Fruit fly (Drosophila melanogaster): ENCODE results near the gene TwdlL.
A peak's percentile ranks its signal among the peaks of the same experiment; 100 is the strongest.

TwdlL gene

DNA sequence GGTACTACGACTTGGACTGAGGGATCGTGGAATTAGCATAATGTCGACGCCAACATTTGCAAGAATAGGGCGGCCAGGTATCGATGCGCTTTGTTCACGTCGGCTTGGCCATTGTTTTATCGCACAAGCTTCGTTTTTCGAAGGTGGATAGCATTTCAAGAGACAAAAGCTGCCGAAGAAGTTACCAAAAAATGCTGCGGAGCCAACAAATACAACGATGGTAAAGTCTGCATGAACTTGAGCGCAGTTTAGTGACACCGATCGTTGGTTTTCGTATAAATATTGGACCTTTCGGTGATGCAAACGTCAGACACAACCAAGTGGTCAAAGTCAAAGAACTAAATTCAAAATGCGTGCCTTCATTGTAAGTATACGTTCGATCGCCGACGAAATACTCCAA is 6.6 kb downstream of the TwdlL start, which contains the start of gene TwdlM:
Gene TwdlM, plus strand, starts transcription at position 301 of the 400 bp plus-strand sequence.
- TF ChIP-seq rgr (GFP tag; optimal IDR thresholded peaks at IDR 0.05) = no peak
- TF ChIP-seq dsf (GFP tag; optimal IDR thresholded peaks at IDR 0.05; ENCODE audit: borderline replicate concordance) = no peak

DNA sequence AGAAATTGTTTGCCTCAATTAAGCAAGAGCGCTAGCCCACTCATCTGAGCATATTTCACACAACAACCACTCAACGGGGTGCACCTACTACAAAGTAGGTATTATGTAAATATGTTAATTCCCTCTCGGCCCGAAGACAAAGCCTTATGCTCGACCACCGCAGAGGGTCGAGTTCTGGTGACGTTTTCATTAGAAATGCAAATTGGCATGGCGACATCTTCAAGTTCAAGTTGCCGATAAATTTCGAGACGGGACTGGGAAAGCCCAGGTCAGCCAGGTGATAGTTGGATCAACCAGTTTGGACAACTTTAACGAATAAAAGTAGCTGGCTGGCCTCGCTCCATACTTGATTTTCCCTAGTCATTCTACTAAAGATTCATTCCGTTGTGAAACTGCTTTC is 10.0 kb downstream of the TwdlL start:
- TF ChIP-seq Jra (GFP tag; optimal IDR thresholded peaks at IDR 0.05) = no peak
- TF ChIP-seq GATAd (GFP tag; optimal IDR thresholded peaks at IDR 0.05) = no peak
- TF ChIP-seq Hnf4 (GFP tag; optimal IDR thresholded peaks at IDR 0.05) = no peak
- TF ChIP-seq psq (GFP tag; optimal IDR thresholded peaks at IDR 0.05) = no peak
- TF ChIP-seq h (GFP tag; optimal IDR thresholded peaks at IDR 0.05) = no peak
- no peak for TF ChIP-seq sv (GFP tag; optimal IDR thresholded peaks at IDR 0.05)
- no peak for TF ChIP-seq brk (GFP tag; optimal IDR thresholded peaks at IDR 0.05)
- TF ChIP-seq CrebA (GFP tag; optimal IDR thresholded peaks at IDR 0.05; ENCODE audit: borderline replicate concordance) = no peak
- no peak for TF ChIP-seq Mio (GFP tag; optimal IDR thresholded peaks at IDR 0.05)
- no peak for TF ChIP-seq CG9705 (GFP tag; optimal IDR thresholded peaks at IDR 0.05)
- no peak for TF ChIP-seq ey (GFP tag; optimal IDR thresholded peaks at IDR 0.05)
- TF ChIP-seq Myc (optimal IDR thresholded peaks at IDR 0.05) = no peak
- TF ChIP-seq Dif (GFP tag; optimal IDR thresholded peaks at IDR 0.05; ENCODE audit: partially characterized antibody) = no peak
- no peak for TF ChIP-seq Rel (GFP tag; optimal IDR thresholded peaks at IDR 0.05)
- no peak for TF ChIP-seq Rel (tag; optimal IDR thresholded peaks at IDR 0.05)
- TF ChIP-seq Vsx2 (GFP tag; optimal IDR thresholded peaks at IDR 0.05; ENCODE audit: partially characterized antibody) = no peak
- no peak for TF ChIP-seq sage (GFP tag; optimal IDR thresholded peaks at IDR 0.05)
- TF ChIP-seq dl (GFP tag; optimal IDR thresholded peaks at IDR 0.05; ENCODE audit: insufficient read depth in 1 of 2, partially characterized antibody in 2 of 2) = no peak
- no peak for TF ChIP-seq dsf (GFP tag; optimal IDR thresholded peaks at IDR 0.05; ENCODE audit: borderline replicate concordance)

- TF ChIP-seq Hr78 (GFP tag; optimal IDR thresholded peaks at IDR 0.05) (no peak), Rel (GFP tag; optimal IDR thresholded peaks at IDR 0.05) (no peak), Rel (tag; optimal IDR thresholded peaks at IDR 0.05) (no peak), sage (GFP tag; optimal IDR thresholded peaks at IDR 0.05) (no peak), h (GFP tag; optimal IDR thresholded peaks at IDR 0.05) (no peak), dmrt93B (GFP tag; optimal IDR thresholded peaks at IDR 0.05) (no peak), CG9705 (GFP tag; optimal IDR thresholded peaks at IDR 0.05) (no peak), ey (GFP tag; optimal IDR thresholded peaks at IDR 0.05) (no peak), Jra (GFP tag; optimal IDR thresholded peaks at IDR 0.05) (no peak)
Observed at dm6 chr3R:26606498-26606897, 19.0 kb downstream of the TwdlL start.

DNA sequence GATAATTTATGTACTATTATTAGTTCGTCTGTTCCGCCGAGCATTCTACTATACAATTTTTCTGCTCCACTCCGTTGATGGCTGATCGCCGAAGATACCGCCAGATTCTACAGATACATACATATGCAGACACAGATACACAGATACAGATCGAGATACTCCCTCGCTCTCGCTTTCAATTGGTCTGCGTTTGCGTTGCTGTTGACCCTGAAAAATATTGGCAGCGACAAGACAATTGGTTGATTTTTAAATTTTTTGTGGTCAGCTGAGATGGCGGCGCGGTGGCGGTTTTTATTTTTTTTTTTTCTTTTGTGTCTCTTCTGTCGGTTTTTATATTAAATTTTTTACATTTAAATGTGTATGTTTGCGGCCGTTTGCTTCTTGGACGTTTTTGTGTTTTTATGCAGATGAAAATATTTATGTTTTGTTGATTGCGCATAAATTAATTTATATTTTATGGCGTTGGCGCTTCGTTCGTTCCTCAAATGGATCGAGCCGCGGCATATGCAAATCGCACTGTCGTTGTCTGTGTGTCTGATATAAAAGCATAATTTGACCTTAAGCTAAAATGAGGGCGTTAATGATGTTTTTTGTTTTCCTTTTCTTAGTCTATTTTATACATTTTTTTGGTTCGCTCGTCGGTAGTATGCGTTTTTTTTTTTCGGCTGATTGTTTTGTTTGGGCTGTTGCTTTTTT is 31.5 kb downstream of the TwdlL start:
- TF ChIP-seq lola (GFP tag; optimal IDR thresholded peaks at IDR 0.05) (no peak), dmrt93B (GFP tag; optimal IDR thresholded peaks at IDR 0.05) (no peak), GATAd (GFP tag; optimal IDR thresholded peaks at IDR 0.05) (no peak), OdsH (GFP tag; optimal IDR thresholded peaks at IDR 0.05) (no peak), dsf (GFP tag; optimal IDR thresholded peaks at IDR 0.05; ENCODE audit: borderline replicate concordance) (no peak), pan (optimal IDR thresholded peaks at IDR 0.05) (no peak), woc (GFP tag; optimal IDR thresholded peaks at IDR 0.05) (no peak), Hr83 (GFP tag; optimal IDR thresholded peaks at IDR 0.05; ENCODE audit: poor library complexity, severe bottlenecking) (no peak), Myc (optimal IDR thresholded peaks at IDR 0.05) (no peak), Vsx2 (GFP tag; optimal IDR thresholded peaks at IDR 0.05; ENCODE audit: partially characterized antibody) (no peak), psq (GFP tag; optimal IDR thresholded peaks at IDR 0.05) (no peak), CG32264 (GFP tag; optimal IDR thresholded peaks at IDR 0.05) (no peak), Abd-B (GFP tag; optimal IDR thresholded peaks at IDR 0.05) (no peak), Sp1 (GFP tag; optimal IDR thresholded peaks at IDR 0.05) (no peak), rgr (GFP tag; optimal IDR thresholded peaks at IDR 0.05) (no peak), CG9705 (GFP tag; optimal IDR thresholded peaks at IDR 0.05) (no peak), N (GFP tag; optimal IDR thresholded peaks at IDR 0.05) (no peak), Dfd (GFP tag; optimal IDR thresholded peaks at IDR 0.05) (no peak)

- TF ChIP-seq sv (GFP tag; optimal IDR thresholded peaks at IDR 0.05) = no peak
- peak; percentile 32 for TF ChIP-seq fru (GFP tag; optimal IDR thresholded peaks at IDR 0.05)
- TF ChIP-seq tai (GFP tag; optimal IDR thresholded peaks at IDR 0.05) = peak; percentile 66
- peak; percentile 56 for TF ChIP-seq br (GFP tag; optimal IDR thresholded peaks at IDR 0.05)
- TF ChIP-seq brk (GFP tag; optimal IDR thresholded peaks at IDR 0.05) = peak; percentile 8
- TF ChIP-seq Hnf4 (GFP tag; optimal IDR thresholded peaks at IDR 0.05) = peak; percentile 63
- no peak for TF ChIP-seq Myc (optimal IDR thresholded peaks at IDR 0.05)
- TF ChIP-seq CG32264 (GFP tag; optimal IDR thresholded peaks at IDR 0.05) = no peak
- TF ChIP-seq sage (GFP tag; optimal IDR thresholded peaks at IDR 0.05) = no peak
- TF ChIP-seq Vsx2 (GFP tag; optimal IDR thresholded peaks at IDR 0.05; ENCODE audit: partially characterized antibody) = no peak
- no peak for TF ChIP-seq Abd-B (GFP tag; optimal IDR thresholded peaks at IDR 0.05)
- no peak for TF ChIP-seq GATAd (GFP tag; optimal IDR thresholded peaks at IDR 0.05)
- TF ChIP-seq Jra (GFP tag; optimal IDR thresholded peaks at IDR 0.05) = peak; percentile 47
- TF ChIP-seq CG9705 (GFP tag; optimal IDR thresholded peaks at IDR 0.05) = no peak
- no peak for TF ChIP-seq dsf (GFP tag; optimal IDR thresholded peaks at IDR 0.05; ENCODE audit: borderline replicate concordance)
- TF ChIP-seq pan (optimal IDR thresholded peaks at IDR 0.05) = no peak
- TF ChIP-seq dmrt93B (GFP tag; optimal IDR thresholded peaks at IDR 0.05) = no peak
- peak; percentile 61 for TF ChIP-seq h (GFP tag; optimal IDR thresholded peaks at IDR 0.05)
- no peak for TF ChIP-seq lola (GFP tag; optimal IDR thresholded peaks at IDR 0.05)
- no peak for TF ChIP-seq Hr78 (GFP tag; optimal IDR thresholded peaks at IDR 0.05)
- no peak for TF ChIP-seq Dif (GFP tag; optimal IDR thresholded peaks at IDR 0.05; ENCODE audit: partially characterized antibody)
- no peak for TF ChIP-seq Sp1 (GFP tag; optimal IDR thresholded peaks at IDR 0.05)
- TF ChIP-seq Hr83 (GFP tag; optimal IDR thresholded peaks at IDR 0.05; ENCODE audit: poor library complexity, severe bottlenecking) = peak; percentile 53
- TF ChIP-seq Rel (GFP tag; optimal IDR thresholded peaks at IDR 0.05) = no peak
- peak; percentile 2 for TF ChIP-seq Rel (tag; optimal IDR thresholded peaks at IDR 0.05)
- TF ChIP-seq CrebA (GFP tag; optimal IDR thresholded peaks at IDR 0.05; ENCODE audit: borderline replicate concordance) = no peak
- peak; percentile 52 for TF ChIP-seq psq (GFP tag; optimal IDR thresholded peaks at IDR 0.05)
- peak; percentile 24 for TF ChIP-seq OdsH (GFP tag; optimal IDR thresholded peaks at IDR 0.05)
Observed at dm6 chr3R:26588158-26588584, 37.3 kb downstream of the TwdlL start.
